Fruit fly (Drosophila melanogaster): ENCODE data around the gene CG13856.

CG13856 gene

dm6 chr3R:22410537-22411360 lies 8.3 kb downstream of the CG13856 start, which contains the start of the genes CG13850 and lqfR (continued):
- TF ChIP-seq Doc3 (GFP tag; IDR thresholded peaks at IDR 0.05; ENCODE audit: partially characterized antibody) (no peak), CG16815 (GFP tag; optimal IDR thresholded peaks at IDR 0.05) (peak; percentile 83), CG8281 (tag; optimal IDR thresholded peaks at IDR 0.05) (peak; percentile 44), Meics (GFP tag; optimal IDR thresholded peaks at IDR 0.05) (peak; percentile 71), CG8765 (GFP tag; IDR thresholded peaks at IDR 0.05) (no peak), CG7839 (tag; optimal IDR thresholded peaks at IDR 0.05) (no peak), abd-A (tag; optimal IDR thresholded peaks at IDR 0.05) (no peak), CG11723 (GFP tag; optimal IDR thresholded peaks at IDR 0.05) (peak; percentile 58), CG9727 (GFP tag; optimal IDR thresholded peaks at IDR 0.05) (peak; percentile 77), Ptx1 (GFP tag; IDR thresholded peaks at IDR 0.05) (peak; percentile 77), Drgx (GFP tag; IDR thresholded peaks at IDR 0.05) (peak; percentile 41), fru (optimal IDR thresholded peaks at IDR 0.05) (no peak), az2 (GFP tag; optimal IDR thresholded peaks at IDR 0.05) (peak; percentile 71), seq (GFP tag; IDR thresholded peaks at IDR 0.05) (no peak), CG9215 (GFP tag; IDR thresholded peaks at IDR 0.05) (peak; percentile 77), jumu (GFP tag; optimal IDR thresholded peaks at IDR 0.05) (peak; percentile 81), hkb (optimal IDR thresholded peaks at IDR 0.05) (peak; percentile 52), hkb (GFP tag; IDR thresholded peaks at IDR 0.05) (no peak), z (GFP tag; IDR thresholded peaks at IDR 0.05) (no peak), luna (GFP tag; optimal IDR thresholded peaks at IDR 0.05) (peak; percentile 15), CG15696 (tag; optimal IDR thresholded peaks at IDR 0.05) (peak; percentile 51), trem (tag; optimal IDR thresholded peaks at IDR 0.05) (peak; percentile 84), Dref (GFP tag; IDR thresholded peaks at IDR 0.05) (peak; percentile 36; the same call in 1 of the 2 replicates), D19A (tag; optimal IDR thresholded peaks at IDR 0.05) (no peak), D (optimal IDR thresholded peaks at IDR 0.05) (no peak), D (GFP tag; optimal IDR thresholded peaks at IDR 0.05) (peak; percentile 64), kay (GFP tag; optimal IDR thresholded peaks at IDR 0.05) (peak; percentile 59), sim (GFP tag; IDR thresholded peaks at IDR 0.05) (no peak), pb (GFP tag; optimal IDR thresholded peaks at IDR 0.05) (peak; percentile 71), disco-r (GFP tag; optimal IDR thresholded peaks at IDR 0.05) (no peak), ro (GFP tag; IDR thresholded peaks at IDR 0.05) (no peak), chn (GFP tag; optimal IDR thresholded peaks at IDR 0.05) (peak; percentile 80), Nf-YA (GFP tag; IDR thresholded peaks at IDR 0.05) (no peak), Sry-δ (GFP tag; optimal IDR thresholded peaks at IDR 0.05) (peak; percentile 50), CG4424 (GFP tag; optimal IDR thresholded peaks at IDR 0.05) (peak; percentile 84), Trl (optimal IDR thresholded peaks at IDR 0.05) (no peak), Trl (GFP tag; optimal IDR thresholded peaks at IDR 0.05) (peak; percentile 83), nerfin-1 (tag; optimal IDR thresholded peaks at IDR 0.05) (peak; percentile 33), Med (GFP tag) (peak; percentile 96), CG30403 (GFP tag; optimal IDR thresholded peaks at IDR 0.05) (peak; percentile 91), CG6175 (GFP tag; IDR thresholded peaks at IDR 0.05) (no peak), CG9437 (GFP tag; optimal IDR thresholded peaks at IDR 0.05) (peak; percentile 72), ci (GFP tag; IDR thresholded peaks at IDR 0.05) (peak; percentile 37; the same call in 1 of the 3 replicates), nau (GFP tag; optimal IDR thresholded peaks at IDR 0.05) (no peak), ara (GFP tag; IDR thresholded peaks at IDR 0.05) (no peak), ttk (GFP tag; IDR thresholded peaks at IDR 0.05) (no peak; the same call in 1 of the 2 replicates), da (GFP tag; optimal IDR thresholded peaks at IDR 0.05) (peak; percentile 47), bcd (GFP tag; optimal IDR thresholded peaks at IDR 0.05) (peak; percentile 84), otp (GFP tag; IDR thresholded peaks at IDR 0.05) (no peak), stc (GFP tag; IDR thresholded peaks at IDR 0.05) (no peak; the same call in 1 of the 2 replicates), ERR (GFP tag; optimal IDR thresholded peaks at IDR 0.05) (peak; percentile 31)
